Worm (Caenorhabditis elegans) whole organism, mixed stage, embryonic: ENCODE results near the gene srbc-51.

Experiments
- elt-3 ChIP-seq: fragments of 150-350 bp; optimal IDR thresholded peaks from 2 replicates; lab custom pipeline; 2014; ENCODE audit warnings: missing biosample characterization, missing genetic modification characterization
- mep-1 ChIP-seq: fragments of 150-350 bp; optimal IDR thresholded peaks from 2 replicates; lab custom pipeline; 2017; ENCODE audit warnings: missing biosample characterization, missing genetic modification reagents, missing genetic modification characterization, inconsistent platforms
- nhr-28 ChIP-seq: fragments of 150-350 bp; optimal IDR thresholded peaks from 2 replicates; lab custom pipeline; 2014; ENCODE audit warnings: missing biosample characterization, missing genetic modification characterization
- snpc-4 ChIP-seq: fragments of 150-350 bp; optimal IDR thresholded peaks from 2 replicates; lab custom pipeline; 2014; ENCODE audit warnings: missing biosample characterization, missing genetic modification characterization
- sptf-1 ChIP-seq: sonication (generic microtip); optimal IDR thresholded peaks from 2 replicates; lab custom pipeline; 2017; ENCODE audit warnings: mild to moderate bottlenecking, missing genetic modification characterization, moderate library complexity, missing compliant biosample characterization
- unc-39 ChIP-seq: fragments of 150-350 bp; optimal IDR thresholded peaks from 2 replicates; lab custom pipeline; 2014; ENCODE audit warnings: missing biosample characterization, missing genetic modification characterization
- zip-8 ChIP-seq: fragments of 150-350 bp; optimal IDR thresholded peaks from 2 replicates; lab custom pipeline; 2014; ENCODE audit warnings: missing biosample characterization, missing genetic modification characterization

DNA sequence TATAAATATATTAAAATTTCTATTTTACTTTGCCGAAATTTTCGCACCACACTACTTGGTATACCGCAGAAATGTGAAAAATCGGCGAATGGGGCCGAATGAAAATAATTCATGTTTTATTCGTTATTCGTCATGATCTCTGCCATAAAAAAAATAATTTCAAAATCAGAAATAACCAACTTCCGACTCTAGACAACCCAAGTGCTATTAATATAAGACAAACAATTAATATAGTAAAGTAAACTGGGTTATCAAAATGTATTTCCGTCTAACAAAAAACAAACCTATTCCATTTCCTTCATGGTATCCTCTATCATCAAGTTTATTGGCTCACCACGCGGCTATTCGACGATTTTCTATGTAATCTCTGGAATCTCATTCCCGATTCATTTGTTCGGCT, 39.6 kb downstream of the srbc-51 start, which contains the start of gene srh-293:
- TF ChIP-seq elt-3 (tag; lab: Kevin White, UChicago) (no peak), unc-39 (no peak), mep-1 (no peak), nhr-28 (tag; lab: Kevin White, UChicago) (no peak), sptf-1 (tag; lab: Kevin White, UChicago) (no peak), snpc-4 (no peak), zip-8 (tag; lab: Kevin White, UChicago) (no peak)
